Fruit fly (Drosophila melanogaster) Kc167 (cell line): ENCODE results near the gene CG18404.

Experiments used
- Myc ChIP-seq: fragments of >200 bp; optimal IDR thresholded peaks from 2 replicates; lab custom pipeline; 2017; ENCODE audit warnings: missing external identifiers
- Sin3A ChIP-seq: fragments of >200 bp; optimal IDR thresholded peaks from 2 replicates; lab custom pipeline; 2018; ENCODE audit warnings: missing external identifiers
- insv ChIP-seq: fragments of >200 bp; optimal IDR thresholded peaks from 3 replicates; lab custom pipeline; 2018; ENCODE audit warnings: missing external identifiers
- psq ChIP-seq: fragments of >200 bp; optimal IDR thresholded peaks from 2 replicates; lab custom pipeline; 2017; ENCODE audit warnings: missing external identifiers
- ttk ChIP-seq: sonication (Bioruptor generic); optimal IDR thresholded peaks from 2 replicates; lab custom pipeline; 2017; ENCODE audit warnings: missing external identifiers

- no peak for TF ChIP-seq Sin3A (lab: Kevin White, UChicago)
- TF ChIP-seq psq (lab: Kevin White, UChicago), result no peak
- TF ChIP-seq ttk, result no peak
- no peak for TF ChIP-seq Myc
- no peak for TF ChIP-seq insv (lab: Kevin White, UChicago)
Observed at dm6 chr3R:30224577-30224976, 28.4 kb upstream of the CG18404 start.
